Worm (Caenorhabditis elegans): ENCODE results near the gene grl-10.

The grl-10 gene

DNA sequence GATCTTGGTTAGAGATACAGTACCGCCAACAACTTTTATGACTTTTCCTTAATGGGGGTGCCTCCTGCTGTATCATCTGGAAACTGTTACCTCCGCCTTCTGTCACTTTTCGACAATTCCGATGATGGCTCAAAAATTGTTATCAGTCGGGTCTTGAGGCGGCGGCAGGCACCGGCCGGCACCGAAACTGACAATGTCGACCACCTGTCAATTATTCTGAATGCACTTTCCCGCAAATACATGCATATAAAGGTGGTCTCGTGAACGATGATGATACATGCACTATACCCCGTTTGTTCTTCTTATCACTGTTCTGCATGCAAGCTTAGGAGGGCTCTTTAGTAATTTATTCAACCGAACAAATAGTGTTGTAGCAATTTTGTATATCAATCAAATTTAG, 30.3 kb upstream of the grl-10 start:
- TF ChIP-seq ceh-43 (GFP tag; optimal IDR thresholded peaks at IDR 0.05) = no peak
- no peak for TF ChIP-seq bed-3 (GFP tag; optimal IDR thresholded peaks at IDR 0.05)

DNA sequence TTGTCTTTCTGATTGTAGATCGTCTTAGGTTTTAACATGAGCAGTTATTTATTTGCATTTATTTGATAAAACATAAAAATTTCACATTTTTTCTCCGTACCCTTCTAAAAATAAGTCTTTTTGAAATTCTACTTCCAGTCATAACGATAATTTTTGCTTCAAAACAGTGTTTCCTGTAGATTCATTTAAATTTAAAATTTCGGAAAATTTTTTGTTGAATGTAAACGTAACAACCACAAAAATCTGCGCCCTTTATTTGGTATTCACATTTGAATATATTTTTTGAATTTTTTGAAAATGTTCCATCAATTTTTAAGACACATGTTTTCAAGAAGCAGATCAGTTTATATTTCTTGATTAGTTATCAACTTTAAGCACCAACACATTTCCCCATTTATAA, 29.0 kb upstream of the grl-10 start:
- no peak for TF ChIP-seq blmp-1 (tag; optimal IDR thresholded peaks at IDR 0.05)

DNA sequence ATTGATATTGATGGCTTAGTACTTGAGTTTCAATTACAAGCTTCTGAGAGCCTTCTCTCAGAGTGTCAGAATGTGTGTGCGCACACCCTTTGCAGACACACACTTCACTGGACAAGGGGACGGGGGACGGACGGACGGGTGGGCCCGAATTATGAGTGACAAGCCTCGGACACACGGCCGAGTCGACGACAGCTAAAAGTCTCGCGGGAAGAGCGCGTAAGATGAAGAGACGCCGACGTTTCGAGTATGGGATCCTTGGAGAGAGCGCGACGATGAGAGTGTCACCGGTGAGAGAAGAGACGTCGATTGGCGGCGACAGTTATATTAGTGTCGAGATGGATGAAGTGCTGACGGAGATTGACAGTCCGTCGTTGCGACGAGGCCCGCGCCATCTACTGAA, 28.4 kb upstream of the grl-10 start:
- TF ChIP-seq M03D4.4 (tag; optimal IDR thresholded peaks at IDR 0.05) (no peak), lin-13 (tag; optimal IDR thresholded peaks at IDR 0.05) (no peak), ztf-11 (tag; optimal IDR thresholded peaks at IDR 0.05) (no peak), nhr-2 (tag; optimal IDR thresholded peaks at IDR 0.05) (peak; percentile 39), ham-2 (GFP tag; optimal IDR thresholded peaks at IDR 0.05) (peak; percentile 86), mls-2 (tag; optimal IDR thresholded peaks at IDR 0.05) (no peak), unc-39 (tag; optimal IDR thresholded peaks at IDR 0.05) (no peak), bed-3 (GFP tag; optimal IDR thresholded peaks at IDR 0.05) (no peak), unc-120 (tag; optimal IDR thresholded peaks at IDR 0.05; ENCODE audit: poor library complexity, severe bottlenecking) (peak; percentile 18), drap-1 (GFP tag; optimal IDR thresholded peaks at IDR 0.05) (no peak), elt-3 (tag; optimal IDR thresholded peaks at IDR 0.05) (no peak), lin-32 (GFP tag; optimal IDR thresholded peaks at IDR 0.05) (no peak), ces-1 (GFP tag; optimal IDR thresholded peaks at IDR 0.05) (no peak), flh-1 (GFP tag; optimal IDR thresholded peaks at IDR 0.05) (no peak), cnd-1 (tag; optimal IDR thresholded peaks at IDR 0.05) (no peak), sptf-1 (tag; optimal IDR thresholded peaks at IDR 0.05) (no peak), unc-62 (GFP tag; optimal IDR thresholded peaks at IDR 0.05) (peak; percentile 99), nhr-28 (tag; optimal IDR thresholded peaks at IDR 0.05) (no peak), lsy-2 (tag; optimal IDR thresholded peaks at IDR 0.05) (no peak)

DNA sequence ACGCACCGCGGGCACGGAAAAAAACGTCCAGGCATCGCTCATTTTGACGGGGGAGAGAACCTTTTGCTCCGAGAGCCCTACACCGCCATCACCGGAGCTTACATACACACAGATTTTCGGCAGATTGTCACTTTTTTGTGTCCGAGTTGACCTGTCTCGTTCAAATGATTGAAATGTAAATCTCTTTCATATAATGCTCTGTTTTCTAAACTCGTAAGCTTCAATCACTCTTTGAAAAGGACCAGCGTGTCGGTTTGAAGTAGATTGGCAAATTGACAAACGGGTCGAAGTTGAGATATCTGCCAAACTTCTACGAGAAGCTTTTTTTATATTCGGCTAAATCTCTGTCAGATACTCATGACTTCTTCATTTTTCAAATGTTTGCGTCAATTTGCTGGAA, 27.2 kb upstream of the grl-10 start:
- TF ChIP-seq ham-2 (GFP tag; optimal IDR thresholded peaks at IDR 0.05) (no peak), sptf-1 (tag; optimal IDR thresholded peaks at IDR 0.05) (no peak), nhr-76 (tag; optimal IDR thresholded peaks at IDR 0.05) (no peak)

DNA sequence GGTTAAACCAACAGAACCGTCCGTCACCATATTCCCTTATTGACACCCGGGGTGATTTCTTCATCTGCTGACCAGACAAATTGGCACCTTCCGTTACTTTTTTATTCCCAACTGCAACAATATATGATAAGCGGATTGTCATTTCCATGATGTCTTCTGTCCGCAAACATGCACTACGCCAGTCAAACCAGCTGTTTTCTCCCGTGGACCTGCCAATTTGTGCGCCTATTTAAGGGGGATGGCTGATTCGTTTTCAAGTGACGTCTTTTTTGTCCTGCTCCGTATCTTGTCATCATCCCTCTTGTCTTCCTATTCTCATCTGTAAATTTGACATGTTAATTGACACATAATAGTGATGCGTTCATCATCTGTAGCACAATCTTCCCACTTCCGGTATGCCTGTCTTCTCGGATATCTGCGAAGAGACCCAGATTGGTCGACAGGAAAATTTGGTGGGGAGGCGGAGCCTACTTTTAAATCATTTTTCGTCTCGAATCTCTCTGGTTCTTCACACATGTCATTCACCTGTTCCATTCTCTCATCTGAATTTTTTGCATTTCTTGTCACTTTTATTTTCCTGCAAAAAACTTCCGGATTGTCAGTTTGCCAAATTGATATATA, 26.2 kb upstream of the grl-10 start:
- TF ChIP-seq tbx-8 (GFP tag; optimal IDR thresholded peaks at IDR 0.05) (no peak), sem-2 (GFP tag; optimal IDR thresholded peaks at IDR 0.05) (no peak), mls-2 (tag; optimal IDR thresholded peaks at IDR 0.05) (no peak), snpc-4 (tag; optimal IDR thresholded peaks at IDR 0.05) (no peak)

DNA sequence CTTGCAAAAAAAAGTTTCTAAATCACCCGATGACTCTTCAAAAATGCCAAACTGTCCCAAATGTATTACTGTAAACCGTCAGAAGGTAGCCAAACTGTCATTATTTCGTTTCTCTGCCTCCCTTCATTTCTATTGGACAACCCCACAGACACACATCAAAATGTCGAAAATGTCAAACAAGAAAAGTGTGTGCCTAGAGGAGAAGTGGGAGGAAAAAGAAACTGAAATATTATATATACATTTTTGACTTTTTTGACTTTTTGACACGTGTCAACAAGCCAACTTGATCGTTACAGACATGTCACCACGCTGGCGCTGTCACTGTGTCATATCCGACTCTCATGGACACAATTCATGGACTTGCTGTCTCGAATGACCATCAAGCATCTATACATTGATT, 24.6 kb upstream of the grl-10 start:
- TF ChIP-seq ham-2 (GFP tag; optimal IDR thresholded peaks at IDR 0.05) = no peak
- TF ChIP-seq tbx-8 (GFP tag; optimal IDR thresholded peaks at IDR 0.05) = no peak
- no peak for TF ChIP-seq blmp-1 (tag; optimal IDR thresholded peaks at IDR 0.05)
- no peak for TF ChIP-seq sem-2 (GFP tag; optimal IDR thresholded peaks at IDR 0.05)
- TF ChIP-seq zip-8 (tag; optimal IDR thresholded peaks at IDR 0.05) = no peak
- no peak for TF ChIP-seq ceh-43 (GFP tag; optimal IDR thresholded peaks at IDR 0.05)

DNA sequence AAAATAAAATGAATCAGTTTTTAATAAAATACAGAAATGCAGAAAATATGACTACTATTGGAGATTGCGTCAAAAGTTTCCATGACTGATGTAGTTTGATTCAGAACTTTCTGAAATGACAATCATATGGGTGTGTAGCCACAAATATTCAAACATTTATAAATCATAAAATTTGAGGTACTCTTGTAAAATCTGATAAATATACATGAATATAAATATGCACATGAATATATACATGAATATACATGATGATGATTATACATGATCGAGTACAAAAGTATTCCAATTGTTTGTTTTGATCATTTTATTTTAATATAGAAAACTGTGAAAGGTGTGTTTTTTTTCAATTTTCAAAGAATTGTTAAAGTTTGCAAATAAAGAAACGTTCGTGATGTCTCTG, 19.8 kb upstream of the grl-10 start, which contains the start of gene T05B11.4:
TSS of gene T05B11.4 (minus strand) at position 101 of the 400 bp plus-strand sequence.
- TF ChIP-seq sem-2 (GFP tag; optimal IDR thresholded peaks at IDR 0.05) (no peak), flh-1 (GFP tag; optimal IDR thresholded peaks at IDR 0.05) (no peak), hlh-1 (tag; optimal IDR thresholded peaks at IDR 0.05) (no peak), ces-1 (GFP tag; optimal IDR thresholded peaks at IDR 0.05) (no peak), snpc-4 (tag; optimal IDR thresholded peaks at IDR 0.05) (no peak), mep-1 (tag; optimal IDR thresholded peaks at IDR 0.05) (no peak), elt-3 (tag; optimal IDR thresholded peaks at IDR 0.05) (no peak)
